Fruit fly (Drosophila melanogaster) whole organism, prepupa: Measurements from ENCODE around the gene CG10713.

Source experiments
- CG10669 ChIP-seq: fragments of 200-800 bp; sonication (Bioruptor generic); optimal IDR thresholded peaks from 3 replicates; lab custom pipeline; 2018; ENCODE audit warnings: missing biosample characterization, mild to moderate bottlenecking, missing genetic modification characterization, moderate library complexity
- CG11294 ChIP-seq: fragments of 200-800 bp; sonication (Bioruptor generic); IDR thresholded peaks from 2 replicates; pipeline ENCODE4 v1.3.6; 2022; ENCODE audit warnings: missing biosample characterization, missing genetic modification characterization
- CG11902 ChIP-seq: fragments of 200-800 bp; sonication (Bioruptor generic); optimal IDR thresholded peaks from 3 replicates; lab custom pipeline; 2016; ENCODE audit warnings: missing biosample characterization, missing genetic modification characterization
- CG15336 ChIP-seq: fragments of 200-800 bp; sonication (Bioruptor generic); IDR thresholded peaks from 2 replicates; pipeline ENCODE4 v1.3.6; 2022; ENCODE audit warnings: missing biosample characterization, missing genetic modification characterization
- CG3032 ChIP-seq: fragments of 200-800 bp; optimal IDR thresholded peaks from 2 replicates; lab custom pipeline; 2019; ENCODE audit warnings: missing biosample characterization, mild to moderate bottlenecking, missing genetic modification characterization, moderate library complexity
- CG31627 ChIP-seq: fragments of 200-800 bp; sonication (Bioruptor generic); optimal IDR thresholded peaks from 3 replicates; lab custom pipeline; 2016; ENCODE audit warnings: missing biosample characterization, missing genetic modification characterization
- CG32006 ChIP-seq: fragments of 200-800 bp; sonication (Bioruptor generic); optimal IDR thresholded peaks from 3 replicates; lab custom pipeline; 2017; ENCODE audit warnings: missing biosample characterization, mild to moderate bottlenecking, missing genetic modification characterization
- CG3919 ChIP-seq: fragments of 200-800 bp; sonication (Bioruptor generic); optimal IDR thresholded peaks from 3 replicates; lab custom pipeline; 2016; ENCODE audit warnings: missing biosample characterization, missing genetic modification characterization
- CG6163 ChIP-seq: fragments of 200-800 bp; sonication (Bioruptor generic); IDR thresholded peaks from 3 replicates; pipeline ENCODE4 v1.3.6; 2022; ENCODE audit warnings: missing biosample characterization, missing genetic modification characterization
- CG6276 ChIP-seq: fragments of 200-800 bp; sonication (Bioruptor generic); optimal IDR thresholded peaks from 2 replicates; lab custom pipeline; 2017; ENCODE audit warnings: missing biosample characterization, mild to moderate bottlenecking, missing genetic modification characterization
- CG6792 ChIP-seq: fragments of 200-800 bp; sonication (Bioruptor generic); optimal IDR thresholded peaks from 3 replicates; lab custom pipeline; 2016; ENCODE audit warnings: missing biosample characterization, missing genetic modification characterization
- CG8119 ChIP-seq: fragments of 200-800 bp; sonication (Bioruptor generic); IDR thresholded peaks from 3 replicates; pipeline ENCODE4 v1.3.6; 2022; ENCODE audit warnings: missing biosample characterization, missing genetic modification characterization
- CG8319 ChIP-seq: fragments of 200-800 bp; sonication (Bioruptor generic); optimal IDR thresholded peaks from 3 replicates; lab custom pipeline; 2016; ENCODE audit warnings: missing biosample characterization, missing genetic modification characterization
- CG9139 ChIP-seq: fragments of 200-800 bp; sonication (Bioruptor generic); optimal IDR thresholded peaks from 3 replicates; lab custom pipeline; 2017; ENCODE audit warnings: missing biosample characterization, mild to moderate bottlenecking, missing genetic modification characterization
- Eip75B ChIP-seq: fragments of 200-800 bp; sonication (Bioruptor generic); optimal IDR thresholded peaks from 3 replicates; lab custom pipeline; 2016; ENCODE audit warnings: missing biosample characterization, missing genetic modification characterization
- Eip78C ChIP-seq: fragments of 200-800 bp; sonication (Bioruptor generic); peaks from one replicate; lab custom pipeline; 2016; ENCODE audit warnings: missing biosample characterization, missing genetic modification characterization
- Gug ChIP-seq: fragments of 200-800 bp; sonication (Bioruptor generic); IDR thresholded peaks from 2 replicates; pipeline ENCODE4 v1.3.6; 2022; ENCODE audit warnings: missing biosample characterization, missing genetic modification characterization
- Hr38 ChIP-seq: sonication (Bioruptor generic); optimal IDR thresholded peaks from 2 replicates; lab custom pipeline; 2016; ENCODE audit warnings: missing biosample characterization, missing genetic modification characterization
- Hr39 ChIP-seq: fragments of 200-800 bp; sonication (Bioruptor generic); optimal IDR thresholded peaks from 2 replicates; lab custom pipeline; 2016; ENCODE audit warnings: missing biosample characterization, missing genetic modification characterization
- Hr4 ChIP-seq: fragments of 200-800 bp; sonication (Bioruptor generic); optimal IDR thresholded peaks from 3 replicates; lab custom pipeline; 2016; ENCODE audit warnings: missing biosample characterization, missing genetic modification characterization
- OdsH ChIP-seq: fragments of 200-800 bp; sonication (Bioruptor generic); optimal IDR thresholded peaks from 3 replicates; lab custom pipeline; 2016; ENCODE audit warnings: missing biosample characterization, missing genetic modification characterization
- Sox15 ChIP-seq: fragments of 200-800 bp; sonication (Bioruptor generic); optimal IDR thresholded peaks from 3 replicates; lab custom pipeline; 2016; ENCODE audit warnings: missing biosample characterization, missing genetic modification characterization
- achi ChIP-seq: fragments of 200-800 bp; sonication (Bioruptor generic); optimal IDR thresholded peaks from 3 replicates; lab custom pipeline; 2016; ENCODE audit warnings: missing biosample characterization, missing genetic modification characterization
- cyc ChIP-seq: fragments of 200-800 bp; sonication (Bioruptor generic); optimal IDR thresholded peaks from 3 replicates; lab custom pipeline; 2016; ENCODE audit warnings: missing biosample characterization, missing genetic modification characterization
- dsx ChIP-seq: fragments of 200-800 bp; optimal IDR thresholded peaks from 3 replicates; lab custom pipeline; 2019; ENCODE audit warnings: missing biosample characterization, mild to moderate bottlenecking, missing genetic modification characterization, moderate library complexity; ENCODE audit not compliant: poor library complexity, severe bottlenecking
- eg ChIP-seq: fragments of 200-800 bp; sonication (Bioruptor generic); IDR thresholded peaks from 3 replicates; pipeline ENCODE4 v1.3.6; 2022; ENCODE audit warnings: missing biosample characterization, missing genetic modification characterization
- esn ChIP-seq: fragments of 200-800 bp; sonication (Bioruptor generic); optimal IDR thresholded peaks from 2 replicates; lab custom pipeline; 2016; ENCODE audit warnings: missing biosample characterization, mild to moderate bottlenecking, missing genetic modification characterization, moderate library complexity
- fd85E ChIP-seq: fragments of 200-800 bp; sonication (Bioruptor generic); optimal IDR thresholded peaks from 3 replicates; lab custom pipeline; 2016; ENCODE audit warnings: missing biosample characterization, missing genetic modification characterization
- lz ChIP-seq: fragments of 200-800 bp; sonication (Bioruptor generic); optimal IDR thresholded peaks from 3 replicates; lab custom pipeline; 2016; ENCODE audit warnings: missing biosample characterization, missing genetic modification characterization
- net ChIP-seq: fragments of 200-800 bp; sonication (Bioruptor generic); optimal IDR thresholded peaks from 3 replicates; lab custom pipeline; 2016; ENCODE audit warnings: missing biosample characterization, missing genetic modification characterization
- pdm3 ChIP-seq: fragments of 200-800 bp; sonication (Bioruptor generic); optimal IDR thresholded peaks from 3 replicates; lab custom pipeline; 2016; ENCODE audit warnings: missing biosample characterization, missing genetic modification characterization
- salr ChIP-seq, 2 experiments: fragments of 200-800 bp; sonication (Bioruptor generic); optimal IDR thresholded peaks; 3 replicates each; lab custom pipeline; 2016 to 2018; ENCODE audit warnings: missing biosample characterization in 2 of 2, missing genetic modification characterization in 2 of 2, mild to moderate bottlenecking in 1 of 2
- spab ChIP-seq: fragments of 200-800 bp; sonication (Bioruptor generic); optimal IDR thresholded peaks from 2 replicates; lab custom pipeline; 2017; ENCODE audit warnings: missing biosample characterization, mild to moderate bottlenecking, missing genetic modification characterization, missing genetic modification reagents
- svp ChIP-seq: fragments of 200-800 bp; sonication (Bioruptor generic); peaks from one replicate; lab custom pipeline; 2016; ENCODE audit warnings: missing biosample characterization, missing genetic modification characterization
- vri ChIP-seq: fragments of 200-800 bp; sonication (Bioruptor generic); optimal IDR thresholded peaks from 3 replicates; lab custom pipeline; 2016; ENCODE audit warnings: missing biosample characterization, mild to moderate bottlenecking, missing genetic modification characterization

CG10713 gene

DNA sequence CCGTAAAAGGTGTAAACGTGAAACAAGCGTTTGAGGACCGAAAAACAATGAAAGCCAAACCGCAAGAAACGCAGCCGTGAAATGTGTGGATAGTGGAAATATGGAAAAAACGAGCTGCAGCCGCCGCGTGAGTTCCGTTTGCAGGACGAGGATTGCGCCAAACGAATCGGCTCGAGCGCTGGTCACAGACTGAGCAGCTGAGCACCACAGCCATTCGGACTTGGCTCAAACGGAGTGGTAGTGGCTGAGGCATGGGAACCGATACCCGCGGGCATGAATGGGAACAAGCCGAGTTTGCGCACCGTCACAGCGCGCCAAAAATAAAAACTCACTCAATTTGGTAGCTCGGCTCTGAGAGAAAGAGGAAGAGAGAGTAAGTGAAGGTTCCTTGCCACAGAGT lies 39.6 kb upstream of the CG10713 start, which contains the start of gene CG10089:
Gene CG10089 (minus strand): TSS at position 181 of the 400 bp plus-strand sequence.
- no peak for TF ChIP-seq salr (GFP tag; optimal IDR thresholded peaks at IDR 0.05; lab: Kevin White, UChicago)
- no peak for TF ChIP-seq svp (GFP tag; lab: Kevin White, UChicago)
- no peak for TF ChIP-seq pdm3 (GFP tag; lab: Kevin White, UChicago)
- peak; percentile 31 for TF ChIP-seq Eip78C (GFP tag; lab: Kevin White, UChicago)
- TF ChIP-seq, all 60 proteins: peak for 1

DNA sequence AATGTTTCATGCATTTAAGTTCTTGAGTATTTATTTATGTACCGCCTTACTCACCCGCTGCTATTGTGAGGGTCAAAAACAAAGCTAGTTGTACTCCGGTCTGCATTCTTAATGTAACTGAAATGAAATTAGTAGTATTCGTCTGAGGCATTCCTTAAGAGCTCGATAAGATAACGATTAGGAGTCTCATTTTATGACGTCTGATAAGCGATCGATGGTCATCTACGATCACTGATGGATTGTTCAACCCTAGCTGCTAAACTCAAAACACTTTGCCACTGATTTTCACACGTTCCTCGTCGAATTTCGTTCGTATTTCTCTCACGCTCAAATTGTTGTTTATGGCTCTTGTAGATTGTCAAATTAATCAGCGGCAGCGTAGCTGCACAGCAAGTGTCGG lies 22.1 kb upstream of the CG10713 start, which contains the start of gene CG10116:
Gene CG10116 (minus strand): TSS at position 106 of the 400 bp plus-strand sequence.
- TF ChIP-seq achi (GFP tag; lab: Kevin White, UChicago) = no peak
- no peak for TF ChIP-seq esn
- no peak for TF ChIP-seq CG10669 (GFP tag; lab: Kevin White, UChicago)
- TF ChIP-seq CG6276 (GFP tag; lab: Kevin White, UChicago) = no peak
- no peak for TF ChIP-seq CG6163 (GFP tag; lab: Robert Waterston, UW)
- no peak for TF ChIP-seq CG11902 (GFP tag; lab: Kevin White, UChicago)

DNA sequence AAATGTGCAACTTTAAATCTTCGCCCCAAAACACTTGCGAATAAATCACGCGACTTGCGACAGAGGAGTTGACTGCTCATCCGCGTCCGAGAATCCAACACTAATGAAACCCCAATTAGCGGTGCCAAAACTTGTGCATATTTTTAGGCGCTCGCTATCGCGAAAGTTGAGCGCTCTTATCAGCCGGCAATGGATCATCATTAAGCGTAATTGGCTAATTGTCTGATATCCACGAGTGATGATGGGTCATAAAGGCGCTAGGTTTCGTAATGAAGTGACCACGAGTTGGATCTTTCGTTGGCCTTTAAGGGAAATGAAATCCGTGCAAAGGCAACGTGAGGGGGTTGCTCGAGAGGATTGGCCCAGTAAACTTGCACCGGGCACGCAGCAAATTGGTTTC lies 19.7 kb upstream of the CG10713 start:
- TF ChIP-seq cyc (GFP tag; lab: Kevin White, UChicago) (no peak), Gug (no peak), CG15336 (GFP tag; lab: Robert Waterston, UW) (no peak), CG31627 (GFP tag; lab: Kevin White, UChicago) (no peak), CG3032 (tag; lab: Kevin White, UChicago) (no peak), vri (GFP tag; lab: Kevin White, UChicago) (peak; percentile 14), fd85E (GFP tag; lab: Kevin White, UChicago) (no peak)
- TF ChIP-seq, all 60 proteins: peak for 1

DNA sequence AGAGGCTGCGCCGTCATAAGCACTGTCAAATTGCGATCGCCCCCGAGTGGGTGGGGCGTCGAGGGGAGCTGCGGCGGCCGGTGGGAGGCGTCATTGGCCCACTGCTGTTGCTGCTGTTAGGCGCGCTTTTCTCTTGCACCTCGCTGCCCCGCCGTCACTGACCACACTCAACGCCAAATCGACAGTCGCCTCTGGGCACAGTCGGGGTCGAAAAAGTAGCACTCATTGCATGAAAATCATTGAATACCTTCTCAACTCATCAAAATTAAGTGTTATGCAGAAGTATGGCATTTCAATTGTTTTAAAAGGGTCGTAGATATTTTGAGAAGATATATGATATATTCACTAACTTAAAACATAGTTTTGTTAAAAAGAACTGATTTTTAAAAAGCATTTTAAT lies 17.3 kb upstream of the CG10713 start:
- peak; percentile 70 for TF ChIP-seq CG32006
- peak; percentile 31 for TF ChIP-seq OdsH (GFP tag; lab: Kevin White, UChicago)
- peak; percentile 17 for TF ChIP-seq net (GFP tag; lab: Kevin White, UChicago)
- TF ChIP-seq CG8119 (GFP tag; lab: Robert Waterston, UW) = 0 out of 3 replicates have a peak, but pooled peaks have one; percentile 30
- no peak for TF ChIP-seq CG8319 (GFP tag; lab: Kevin White, UChicago)
- 0 out of 3 replicates have a peak, but pooled peaks have one; percentile 19 for TF ChIP-seq CG6163 (GFP tag; lab: Robert Waterston, UW)
- TF ChIP-seq Eip75B (GFP tag; lab: Kevin White, UChicago) = no peak
- peak; percentile 61 for TF ChIP-seq Hr4
- TF ChIP-seq Eip78C (GFP tag; lab: Kevin White, UChicago) = peak; percentile 20
- peak; percentile 69 for TF ChIP-seq eg (GFP tag; lab: Robert Waterston, UW)
- peak; percentile 12; the same call in 1 of the 2 replicates for TF ChIP-seq CG11294
- peak; percentile 18 for TF ChIP-seq Hr39 (GFP tag; lab: Kevin White, UChicago)
- TF ChIP-seq spab (GFP tag; lab: Kevin White, UChicago) = no peak
- TF ChIP-seq CG3919 (GFP tag; lab: Kevin White, UChicago) = no peak
- peak; percentile 49; the same call in 1 of the 2 replicates for TF ChIP-seq CG15336 (GFP tag; lab: Robert Waterston, UW)
- no peak for TF ChIP-seq dsx (GFP tag; lab: Kevin White, UChicago)
- peak in 1 of 2 experiments; percentile 24 for TF ChIP-seq salr (GFP tag; optimal IDR thresholded peaks at IDR 0.05; lab: Kevin White, UChicago)
- TF ChIP-seq Hr38 (GFP tag; lab: Kevin White, UChicago) = no peak
- peak; percentile 36 for TF ChIP-seq pdm3 (GFP tag; lab: Kevin White, UChicago)
- TF ChIP-seq lz (GFP tag; lab: Kevin White, UChicago) = no peak
- TF ChIP-seq CG6276 (GFP tag; lab: Kevin White, UChicago) = peak; percentile 57
- no peak for TF ChIP-seq CG6792 (GFP tag; lab: Kevin White, UChicago)
- TF ChIP-seq cyc (GFP tag; lab: Kevin White, UChicago) = no peak
- no peak for TF ChIP-seq CG9139
- no peak for TF ChIP-seq Sox15 (GFP tag; lab: Kevin White, UChicago)
